Worm (Caenorhabditis elegans) whole organism, mixed stage, embryonic: Measurements from ENCODE around the gene mltn-13.

ENCODE experiments used
- M03D4.4 ChIP-seq: sonication (generic microtip); optimal IDR thresholded peaks from 2 replicates; lab custom pipeline; 2017; ENCODE audit warnings: mild to moderate bottlenecking, missing genetic modification characterization, missing compliant biosample characterization
- bed-3 ChIP-seq: fragments of 200-800 bp; sonication (Bioruptor generic); optimal IDR thresholded peaks from 3 replicates; lab custom pipeline; 2018; ENCODE audit warnings: mild to moderate bottlenecking, missing genetic modification characterization, moderate library complexity, missing compliant biosample characterization
- blmp-1 ChIP-seq: fragments of 150-350 bp; optimal IDR thresholded peaks from 2 replicates; lab custom pipeline; 2014; ENCODE audit warnings: missing biosample characterization, missing genetic modification characterization
- ceh-39 ChIP-seq: fragments of 150-350 bp; optimal IDR thresholded peaks from 2 replicates; lab custom pipeline; 2014; ENCODE audit warnings: missing biosample characterization, missing genetic modification characterization
- ceh-43 ChIP-seq: fragments of 200-800 bp; sonication (Bioruptor generic); optimal IDR thresholded peaks from 2 replicates; lab custom pipeline; 2018; ENCODE audit warnings: mild to moderate bottlenecking, missing genetic modification characterization, moderate library complexity, missing compliant biosample characterization
- ceh-83 ChIP-seq: fragments of 200-800 bp; sonication (Bioruptor generic); optimal IDR thresholded peaks from 2 replicates; lab custom pipeline; 2018; ENCODE audit warnings: mild to moderate bottlenecking, missing genetic modification characterization, missing compliant biosample characterization
- ces-1 ChIP-seq: fragments of 150-350 bp; optimal IDR thresholded peaks from 2 replicates; lab custom pipeline; 2014; ENCODE audit warnings: missing biosample characterization, missing genetic modification reagents, missing genetic modification characterization
- drap-1 ChIP-seq: fragments of 200-800 bp; sonication (Bioruptor generic); optimal IDR thresholded peaks from 3 replicates; lab custom pipeline; 2018; ENCODE audit warnings: mild to moderate bottlenecking, missing genetic modification characterization, missing compliant biosample characterization
- elt-3 ChIP-seq: fragments of 150-350 bp; optimal IDR thresholded peaks from 2 replicates; lab custom pipeline; 2014; ENCODE audit warnings: missing biosample characterization, missing genetic modification characterization
- flh-1 ChIP-seq: fragments of 200-800 bp; sonication (Bioruptor generic); optimal IDR thresholded peaks from 2 replicates; lab custom pipeline; 2018; ENCODE audit warnings: mild to moderate bottlenecking, missing genetic modification characterization, moderate library complexity, missing compliant biosample characterization
- ham-2 ChIP-seq: fragments of 200-800 bp; sonication (Bioruptor generic); optimal IDR thresholded peaks from 2 replicates; lab custom pipeline; 2018; ENCODE audit warnings: mild to moderate bottlenecking, missing genetic modification characterization, missing compliant biosample characterization
- hlh-1 ChIP-seq: fragments of 150-350 bp; optimal IDR thresholded peaks from 2 replicates; lab custom pipeline; 2014; ENCODE audit warnings: missing biosample characterization, missing genetic modification reagents, missing genetic modification characterization
- lin-13 ChIP-seq: fragments of 150-350 bp; optimal IDR thresholded peaks from 2 replicates; lab custom pipeline; 2014; ENCODE audit warnings: missing biosample characterization, missing genetic modification characterization
- lin-32 ChIP-seq: fragments of 200-800 bp; sonication (Bioruptor generic); optimal IDR thresholded peaks from 2 replicates; lab custom pipeline; 2018; ENCODE audit warnings: mild to moderate bottlenecking, missing genetic modification characterization, missing compliant biosample characterization
- lsy-2 ChIP-seq: fragments of 150-350 bp; optimal IDR thresholded peaks from 2 replicates; lab custom pipeline; 2014; ENCODE audit warnings: missing biosample characterization, missing genetic modification characterization
- mab-5 ChIP-seq: fragments of 150-350 bp; optimal IDR thresholded peaks from 2 replicates; lab custom pipeline; 2014; ENCODE audit warnings: missing biosample characterization, missing genetic modification characterization
- mep-1 ChIP-seq: fragments of 150-350 bp; optimal IDR thresholded peaks from 2 replicates; lab custom pipeline; 2017; ENCODE audit warnings: missing biosample characterization, missing genetic modification reagents, missing genetic modification characterization, inconsistent platforms
- mls-2 ChIP-seq: sonication (generic microtip); optimal IDR thresholded peaks from 2 replicates; lab custom pipeline; 2016; ENCODE audit warnings: mild to moderate bottlenecking, missing genetic modification characterization, moderate library complexity, missing compliant biosample characterization
- nhr-12 ChIP-seq: fragments of 150-350 bp; optimal IDR thresholded peaks from 2 replicates; lab custom pipeline; 2014; ENCODE audit warnings: missing biosample characterization, missing genetic modification characterization
- nhr-2 ChIP-seq: fragments of 150-350 bp; optimal IDR thresholded peaks from 2 replicates; lab custom pipeline; 2014; ENCODE audit warnings: missing biosample characterization, missing genetic modification characterization
- nhr-237 ChIP-seq: fragments of 150-350 bp; optimal IDR thresholded peaks from 2 replicates; lab custom pipeline; 2014; ENCODE audit warnings: missing biosample characterization, missing genetic modification characterization
- nhr-28 ChIP-seq: fragments of 150-350 bp; optimal IDR thresholded peaks from 2 replicates; lab custom pipeline; 2014; ENCODE audit warnings: missing biosample characterization, missing genetic modification characterization
- nhr-76 ChIP-seq: sonication (generic microtip); optimal IDR thresholded peaks from 2 replicates; lab custom pipeline; 2017; ENCODE audit warnings: missing biosample characterization, missing genetic modification characterization
- pha-4 ChIP-seq: fragments of 150-350 bp; optimal IDR thresholded peaks from 2 replicates; lab custom pipeline; 2018; ENCODE audit warnings: missing biosample characterization, missing genetic modification reagents, missing genetic modification characterization
- sem-2 ChIP-seq: fragments of 200-800 bp; sonication (Bioruptor generic); optimal IDR thresholded peaks from 2 replicates; lab custom pipeline; 2018; ENCODE audit warnings: mild to moderate bottlenecking, missing genetic modification characterization, missing compliant biosample characterization
- snpc-4 ChIP-seq: fragments of 150-350 bp; optimal IDR thresholded peaks from 2 replicates; lab custom pipeline; 2014; ENCODE audit warnings: missing biosample characterization, missing genetic modification characterization
- sptf-1 ChIP-seq: sonication (generic microtip); optimal IDR thresholded peaks from 2 replicates; lab custom pipeline; 2017; ENCODE audit warnings: mild to moderate bottlenecking, missing genetic modification characterization, moderate library complexity, missing compliant biosample characterization
- tbx-8 ChIP-seq: fragments of 200-800 bp; sonication (Bioruptor generic); optimal IDR thresholded peaks from 2 replicates; lab custom pipeline; 2018; ENCODE audit warnings: mild to moderate bottlenecking, missing genetic modification characterization, moderate library complexity, missing compliant biosample characterization
- unc-120 ChIP-seq: sonication (generic microtip); optimal IDR thresholded peaks from 2 replicates; lab custom pipeline; 2017; ENCODE audit warnings: missing genetic modification characterization, missing compliant biosample characterization; ENCODE audit not compliant: poor library complexity, severe bottlenecking
- unc-39 ChIP-seq: fragments of 150-350 bp; optimal IDR thresholded peaks from 2 replicates; lab custom pipeline; 2014; ENCODE audit warnings: missing biosample characterization, missing genetic modification characterization
- unc-62 ChIP-seq: fragments of 150-350 bp; optimal IDR thresholded peaks from 2 replicates; lab custom pipeline; 2014; ENCODE audit warnings: missing biosample characterization, missing genetic modification reagents, missing genetic modification characterization
- zip-8 ChIP-seq: fragments of 150-350 bp; optimal IDR thresholded peaks from 2 replicates; lab custom pipeline; 2014; ENCODE audit warnings: missing biosample characterization, missing genetic modification characterization
- ztf-11 ChIP-seq: fragments of 150-350 bp; optimal IDR thresholded peaks from 2 replicates; lab custom pipeline; 2014; ENCODE audit warnings: missing biosample characterization, missing genetic modification characterization

The mltn-13 gene

DNA sequence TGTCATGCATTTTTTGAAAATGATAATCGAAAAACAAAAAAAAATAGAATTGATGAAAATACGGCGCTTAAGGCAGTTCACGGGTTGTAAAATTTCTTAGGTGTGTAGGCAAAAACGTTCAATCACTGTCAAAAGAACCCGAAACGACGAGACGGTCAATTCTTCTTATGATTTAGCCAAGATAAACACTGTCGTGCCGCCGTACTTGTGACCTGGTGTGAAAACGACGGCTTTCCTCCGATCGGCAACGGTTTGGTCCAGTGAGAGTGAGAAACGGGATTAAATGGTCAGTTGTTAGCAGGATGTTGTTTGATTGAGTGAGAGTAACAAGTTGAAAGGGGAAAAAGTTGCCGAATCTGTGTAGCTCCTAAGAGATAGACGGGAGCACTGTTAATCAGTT lies 35.9 kb upstream of the mltn-13 start:
- TF ChIP-seq unc-39 (tag; lab: Kevin White, UChicago) (no peak), sptf-1 (tag; lab: Kevin White, UChicago) (no peak), zip-8 (no peak), M03D4.4 (tag; lab: Kevin White, UChicago) (no peak), lin-32 (no peak), nhr-12 (no peak), nhr-2 (no peak), ztf-11 (no peak), sem-2 (no peak), mab-5 (no peak), drap-1 (GFP tag; lab: Kevin White, UChicago) (no peak), tbx-8 (GFP tag; lab: Kevin White, UChicago) (no peak)

DNA sequence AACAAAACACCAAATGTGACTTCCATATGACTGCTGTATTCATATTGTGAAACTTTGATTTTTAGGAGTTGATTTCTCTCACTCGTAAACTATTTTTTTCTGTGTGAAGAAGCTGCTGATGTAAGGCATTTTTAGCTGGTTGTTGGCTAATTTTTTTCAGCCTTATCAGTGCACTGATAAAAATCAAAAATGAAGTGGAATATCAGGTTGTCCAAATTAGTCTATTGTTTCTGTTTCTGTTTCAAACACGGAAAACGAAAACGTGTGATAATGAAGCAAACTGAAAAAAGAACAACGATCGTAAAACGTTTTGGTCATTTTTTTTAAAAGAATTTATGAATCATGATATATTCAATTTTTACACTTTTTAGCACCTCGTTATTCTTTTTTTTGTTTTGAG lies 32.6 kb upstream of the mltn-13 start:
- no peak for TF ChIP-seq pha-4 (tag; lab: Kevin White, UChicago)
- TF ChIP-seq, all 35 proteins: peak for 0

DNA sequence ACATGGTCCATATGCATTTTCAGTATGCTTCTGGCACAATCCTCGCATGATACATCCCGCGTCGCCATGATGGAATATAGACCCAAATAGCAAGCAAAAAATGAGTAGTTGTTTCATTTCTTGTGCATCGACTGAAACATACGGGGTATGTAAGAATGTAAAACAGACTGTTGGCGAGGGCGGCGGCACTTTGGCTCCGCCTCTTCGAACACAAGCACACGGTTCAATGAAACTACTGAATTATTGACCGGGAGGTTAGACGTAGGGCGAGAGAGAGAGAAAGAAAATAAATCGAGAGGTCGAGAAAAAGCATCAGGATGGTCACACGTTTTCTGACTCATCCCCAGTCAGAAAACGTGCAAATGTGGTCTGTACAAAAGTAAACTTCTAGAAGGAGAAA lies 31.8 kb upstream of the mltn-13 start:
- no peak for TF ChIP-seq lin-13 (tag; lab: Kevin White, UChicago)
- TF ChIP-seq ztf-11, result no peak
- TF ChIP-seq ceh-43, result no peak
- no peak for TF ChIP-seq bed-3 (GFP tag; lab: Kevin White, UChicago)
- TF ChIP-seq nhr-76 (tag; lab: Kevin White, UChicago), result no peak

DNA sequence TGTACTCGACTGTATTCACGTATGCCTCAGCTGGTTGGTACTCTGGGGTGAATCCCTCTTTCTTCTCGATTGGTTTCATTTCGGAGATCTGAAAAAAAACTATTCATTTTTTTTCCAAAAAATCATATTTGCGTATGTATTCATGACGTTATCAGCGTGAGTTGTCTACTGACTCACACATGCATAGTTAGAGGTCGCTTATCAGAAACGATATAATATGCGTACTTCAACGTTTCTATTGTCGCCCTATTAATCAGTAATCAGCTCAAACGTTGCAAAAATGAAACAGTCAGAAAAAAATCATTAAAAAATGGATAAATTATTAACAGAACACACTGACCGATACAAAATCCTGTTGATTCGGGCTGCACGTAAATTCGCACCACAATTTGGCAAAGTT lies 30.3 kb upstream of the mltn-13 start:
- no peak for TF ChIP-seq ceh-83

DNA sequence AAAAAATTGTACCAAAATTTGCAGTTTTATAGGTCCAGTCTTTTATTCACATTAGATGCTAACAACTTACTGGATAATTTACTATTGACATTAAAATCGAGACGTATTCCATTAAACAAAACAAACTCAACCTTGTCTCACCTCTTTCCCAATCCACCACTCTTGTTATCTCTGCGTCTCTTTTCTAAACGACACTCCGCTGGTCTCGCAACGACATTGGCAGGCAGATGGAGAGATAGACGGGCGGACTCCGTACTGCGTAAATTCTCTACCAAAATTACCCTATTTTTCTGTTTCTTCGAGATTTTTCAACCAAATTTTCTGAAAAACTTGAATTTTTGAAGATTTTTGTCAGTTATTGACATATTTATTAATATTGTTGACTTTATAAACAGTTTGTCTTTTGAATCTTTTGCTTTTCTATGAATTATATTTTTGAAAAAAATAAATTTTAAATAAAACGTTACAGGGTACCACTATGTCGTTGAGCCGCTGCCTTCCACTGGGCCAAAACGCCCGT lies 21.2 kb upstream of the mltn-13 start, which contains the start of gene asb-2:
TSS of gene asb-2 (plus strand) at position 470 of the 520 bp plus-strand sequence.
- TF ChIP-seq zip-8 (no peak), mls-2 (tag; lab: Kevin White, UChicago) (no peak), lsy-2 (peak; percentile 78), flh-1 (no peak), unc-39 (tag; lab: Kevin White, UChicago) (no peak), M03D4.4 (tag; lab: Kevin White, UChicago) (no peak), drap-1 (GFP tag; lab: Kevin White, UChicago) (no peak), blmp-1 (no peak), bed-3 (GFP tag; lab: Kevin White, UChicago) (no peak), pha-4 (tag; lab: Kevin White, UChicago) (peak; percentile 88), unc-62 (GFP tag; lab: Kevin White, UChicago) (peak; percentile 65), unc-120 (tag; lab: Kevin White, UChicago) (peak; percentile 44), ceh-39 (tag; lab: Kevin White, UChicago) (peak; percentile 39), snpc-4 (tag; lab: Kevin White, UChicago) (no peak), ztf-11 (no peak), elt-3 (tag; lab: Kevin White, UChicago) (no peak), ceh-43 (no peak), lin-13 (tag; lab: Kevin White, UChicago) (peak; percentile 89), mep-1 (tag; lab: Kevin White, UChicago) (peak; percentile 95), sem-2 (no peak), ceh-83 (no peak), sptf-1 (tag; lab: Kevin White, UChicago) (no peak), nhr-2 (no peak), nhr-237 (peak; percentile 77), mab-5 (no peak), nhr-28 (tag; lab: Kevin White, UChicago) (no peak), nhr-12 (no peak), nhr-76 (tag; lab: Kevin White, UChicago) (no peak), hlh-1 (tag; lab: Kevin White, UChicago) (peak; percentile 61), ham-2 (no peak), lin-32 (no peak), ces-1 (GFP tag; lab: Kevin White, UChicago) (peak; percentile 34), tbx-8 (GFP tag; lab: Kevin White, UChicago) (no peak)
